2 worm cellular contexts compared by ENCODE assay signal in genomic region chrIII:13182003-13182402, ce11.
TF ChIP-seq lines count a peak whose summit lies in the region.

No protein-coding gene starts in this region.

TF ChIP-seq in whole organism, L1 larva, 84 proteins besides CTCF, POLR2A, EP300 and RAD21 (continued from another document):
- TF ChIP-seq efl-1 (optimal IDR thresholded peaks at IDR 0.05; lab: Kevin White, UChicago): peak; percentile 8 to 10
- peak in 1 of 2 experiments; percentile 92 for TF ChIP-seq efl-1 (GFP tag; optimal IDR thresholded peaks at IDR 0.05 in 1 of 2; lab: Kevin White, UChicago)
- no peak for TF ChIP-seq efl-3 (GFP tag; optimal IDR thresholded peaks at IDR 0.05; lab: Kevin White, UChicago)
- no peak for TF ChIP-seq unc-62 (GFP tag; optimal IDR thresholded peaks at IDR 0.05; lab: Kevin White, UChicago)
- TF ChIP-seq nhr-237 (tag; optimal IDR thresholded peaks at IDR 0.05; lab: Kevin White, UChicago): no peak
- TF ChIP-seq dsc-1 (tag; optimal IDR thresholded peaks at IDR 0.05; lab: Kevin White, UChicago): peak; percentile 7
- no peak for TF ChIP-seq nhr-12 (tag; optimal IDR thresholded peaks at IDR 0.05; lab: Kevin White, UChicago)
- no peak for TF ChIP-seq vab-15 (tag; optimal IDR thresholded peaks at IDR 0.05; lab: Kevin White, UChicago)
- TF ChIP-seq Y116A8C.19 (tag; optimal IDR thresholded peaks at IDR 0.05; lab: Kevin White, UChicago; ENCODE audit: borderline replicate concordance): no peak
- no peak for TF ChIP-seq lir-3 (tag; optimal IDR thresholded peaks at IDR 0.05; lab: Kevin White, UChicago; ENCODE audit: poor library complexity)
- no peak for TF ChIP-seq fkh-10 (GFP tag; optimal IDR thresholded peaks at IDR 0.05; lab: Kevin White, UChicago)
- no peak for TF ChIP-seq zag-1 (tag; optimal IDR thresholded peaks at IDR 0.05; lab: Kevin White, UChicago)
- no peak for TF ChIP-seq alr-1 (tag; optimal IDR thresholded peaks at IDR 0.05; lab: Kevin White, UChicago; ENCODE audit: borderline replicate concordance)
- TF ChIP-seq egl-27 (tag; optimal IDR thresholded peaks at IDR 0.05; lab: Kevin White, UChicago): no peak
- peak; percentile 87 for TF ChIP-seq blmp-1 (tag; optimal IDR thresholded peaks at IDR 0.05; lab: Kevin White, UChicago)
- TF ChIP-seq irx-1 (tag; optimal IDR thresholded peaks at IDR 0.05; lab: Kevin White, UChicago): no peak
- TF ChIP-seq sptf-1 (tag; optimal IDR thresholded peaks at IDR 0.05; lab: Kevin White, UChicago): no peak
- TF ChIP-seq tlp-1 (tag; optimal IDR thresholded peaks at IDR 0.05; lab: Kevin White, UChicago): no peak
- no peak for TF ChIP-seq ceh-8 (GFP tag; optimal IDR thresholded peaks at IDR 0.05; lab: Kevin White, UChicago)
- TF ChIP-seq lin-14 (GFP tag; optimal IDR thresholded peaks at IDR 0.05; lab: Kevin White, UChicago): peak; percentile 70
- TF ChIP-seq ztf-4 (tag; optimal IDR thresholded peaks at IDR 0.05; lab: Kevin White, UChicago): no peak
TF ChIP-seq in whole organism, L1 larva: peak in this region for 8.

TF ChIP-seq in whole organism, L3 larva, 47 proteins besides CTCF, POLR2A, EP300 and RAD21 (continued from another document):
- TF ChIP-seq nfya-1 (tag; optimal IDR thresholded peaks at IDR 0.05; lab: Kevin White, UChicago; ENCODE audit: insufficient read depth) (peak; percentile 65), snpc-4 (tag; optimal IDR thresholded peaks at IDR 0.05; lab: Kevin White, UChicago) (peak; percentile 13)
